Worm (Caenorhabditis elegans) whole organism, late embryonic: ENCODE data around the gene F59G1.4.

ENCODE experiments used
- C38D4.7 ChIP-seq: fragments of 200-800 bp; sonication (Bioruptor generic); optimal IDR thresholded peaks from 2 replicates; lab custom pipeline; 2018; ENCODE audit warnings: mild to moderate bottlenecking, missing genetic modification characterization, moderate library complexity, missing compliant biosample characterization
- T23F11.4 ChIP-seq: fragments of 200-800 bp; sonication (Bioruptor generic); optimal IDR thresholded peaks from 2 replicates; lab custom pipeline; 2018; ENCODE audit warnings: mild to moderate bottlenecking, missing genetic modification characterization, missing compliant biosample characterization
- Y22D7AL.16 ChIP-seq: sonication (generic microtip); optimal IDR thresholded peaks from 2 replicates; lab custom pipeline; 2016; ENCODE audit warnings: missing genetic modification characterization, missing compliant biosample characterization
- ama-1 ChIP-seq: fragments of 150-350 bp; optimal IDR thresholded peaks from 2 replicates; lab custom pipeline; 2014
- ceh-14 ChIP-seq: sonication (generic microtip); optimal IDR thresholded peaks from 2 replicates; lab custom pipeline; 2016; ENCODE audit warnings: missing genotype, missing genetic modification characterization, missing compliant biosample characterization
- ceh-18 ChIP-seq: sonication (generic microtip); optimal IDR thresholded peaks from 2 replicates; lab custom pipeline; 2016; ENCODE audit warnings: missing genetic modification characterization, missing compliant biosample characterization
- ceh-19 ChIP-seq: fragments of 200-800 bp; sonication (Bioruptor generic); optimal IDR thresholded peaks from 2 replicates; lab custom pipeline; 2018; ENCODE audit warnings: mild to moderate bottlenecking, missing genetic modification characterization, missing compliant biosample characterization
- ceh-2 ChIP-seq: sonication (generic microtip); optimal IDR thresholded peaks from 2 replicates; lab custom pipeline; 2016; ENCODE audit warnings: missing genotype, missing genetic modification characterization, missing compliant biosample characterization
- ceh-22 ChIP-seq: sonication (generic microtip); optimal IDR thresholded peaks from 2 replicates; lab custom pipeline; 2017; ENCODE audit warnings: missing biosample characterization, missing genetic modification characterization
- ceh-24 ChIP-seq: sonication (generic microtip); optimal IDR thresholded peaks from 2 replicates; lab custom pipeline; 2016; ENCODE audit warnings: mild to moderate bottlenecking, missing genetic modification characterization, missing compliant biosample characterization
- ceh-30 ChIP-seq: fragments of 150-350 bp; optimal IDR thresholded peaks from 2 replicates; lab custom pipeline; 2014; ENCODE audit warnings: missing biosample characterization, missing genetic modification characterization
- ceh-31 ChIP-seq: sonication (generic microtip); optimal IDR thresholded peaks from 2 replicates; lab custom pipeline; 2016; ENCODE audit warnings: missing genetic modification characterization, missing compliant biosample characterization
- ceh-34 ChIP-seq: sonication (generic microtip); optimal IDR thresholded peaks from 2 replicates; lab custom pipeline; 2016; ENCODE audit warnings: mild to moderate bottlenecking, missing genetic modification characterization, missing compliant biosample characterization
- ceh-45 ChIP-seq: fragments of 200-800 bp; sonication (Bioruptor generic); IDR thresholded peaks from 2 replicates; pipeline ENCODE4 v1.3.6; 2022; ENCODE audit warnings: missing genetic modification reagents, missing genetic modification characterization, missing compliant biosample characterization
- ceh-6 ChIP-seq: fragments of 200-800 bp; sonication (Bioruptor generic); optimal IDR thresholded peaks from 2 replicates; lab custom pipeline; 2018; ENCODE audit warnings: mild to moderate bottlenecking, missing genetic modification characterization, missing compliant biosample characterization
- fax-1 ChIP-seq: sonication (generic microtip); optimal IDR thresholded peaks from 2 replicates; lab custom pipeline; 2016; ENCODE audit warnings: missing genotype, missing genetic modification characterization, missing compliant biosample characterization
- fkh-6 ChIP-seq: sonication (generic microtip); optimal IDR thresholded peaks from 2 replicates; lab custom pipeline; 2016; ENCODE audit warnings: missing genetic modification characterization, missing compliant biosample characterization
- gmeb-2 ChIP-seq: sonication (generic microtip); optimal IDR thresholded peaks from 2 replicates; lab custom pipeline; 2016; ENCODE audit warnings: missing genetic modification characterization, inconsistent platforms, missing compliant biosample characterization
- hlh-15 ChIP-seq: sonication (generic microtip); optimal IDR thresholded peaks from 2 replicates; lab custom pipeline; 2016; ENCODE audit warnings: missing genetic modification characterization, missing compliant biosample characterization
- hlh-8 ChIP-seq: sonication (generic microtip); optimal IDR thresholded peaks from 2 replicates; lab custom pipeline; 2016; ENCODE audit warnings: missing genotype, missing genetic modification characterization, missing compliant biosample characterization
- madf-2 ChIP-seq: sonication (generic microtip); optimal IDR thresholded peaks from 2 replicates; lab custom pipeline; 2017; ENCODE audit warnings: missing genetic modification characterization, missing compliant biosample characterization
- mec-3 ChIP-seq: sonication (generic microtip); optimal IDR thresholded peaks from 2 replicates; lab custom pipeline; 2016; ENCODE audit warnings: borderline replicate concordance, missing genetic modification characterization, missing compliant biosample characterization
- nfya-1 ChIP-seq: sonication (generic microtip); optimal IDR thresholded peaks from 2 replicates; lab custom pipeline; 2017; ENCODE audit warnings: missing genetic modification characterization, mild to moderate bottlenecking, missing compliant biosample characterization, antibody characterized with exemption, moderate library complexity
- npax-4 ChIP-seq: sonication (generic microtip); optimal IDR thresholded peaks from 2 replicates; lab custom pipeline; 2016; ENCODE audit warnings: missing genetic modification characterization, missing compliant biosample characterization
- pha-2 ChIP-seq: sonication (generic microtip); optimal IDR thresholded peaks from 2 replicates; lab custom pipeline; 2017; ENCODE audit warnings: mild to moderate bottlenecking, missing genetic modification characterization, missing compliant biosample characterization
- ref-2 ChIP-seq: sonication (generic microtip); optimal IDR thresholded peaks from 2 replicates; lab custom pipeline; 2016; ENCODE audit warnings: missing genetic modification characterization, missing compliant biosample characterization
- sdc-2 ChIP-seq: sonication (generic microtip); optimal IDR thresholded peaks from 2 replicates; lab custom pipeline; 2016; ENCODE audit warnings: missing genotype, missing genetic modification characterization, missing compliant biosample characterization
- sox-4 ChIP-seq: sonication (generic microtip); optimal IDR thresholded peaks from 2 replicates; lab custom pipeline; 2017; ENCODE audit warnings: mild to moderate bottlenecking, missing genetic modification characterization, inconsistent platforms, missing compliant biosample characterization
- syd-9 ChIP-seq: sonication (generic microtip); optimal IDR thresholded peaks from 2 replicates; lab custom pipeline; 2016; ENCODE audit warnings: mild to moderate bottlenecking, missing genetic modification characterization, moderate library complexity, missing compliant biosample characterization
- tbx-2 ChIP-seq: sonication (generic microtip); optimal IDR thresholded peaks from 2 replicates; lab custom pipeline; 2016; ENCODE audit warnings: missing genetic modification characterization, missing compliant biosample characterization
- tbx-7 ChIP-seq: sonication (generic microtip); optimal IDR thresholded peaks from 2 replicates; lab custom pipeline; 2016; ENCODE audit warnings: missing genotype, missing genetic modification characterization, missing compliant biosample characterization
- unc-42 ChIP-seq: sonication (generic microtip); optimal IDR thresholded peaks from 2 replicates; lab custom pipeline; 2016; ENCODE audit warnings: missing genotype, missing genetic modification characterization, missing compliant biosample characterization
- unc-55 ChIP-seq: sonication (generic microtip); optimal IDR thresholded peaks from 2 replicates; lab custom pipeline; 2017; ENCODE audit warnings: missing biosample characterization, missing genetic modification reagents, missing genetic modification characterization
- unc-86 ChIP-seq: sonication (generic microtip); optimal IDR thresholded peaks from 2 replicates; lab custom pipeline; 2016; ENCODE audit warnings: missing genetic modification characterization, missing compliant biosample characterization
- zip-5 ChIP-seq: sonication (generic microtip); optimal IDR thresholded peaks from 2 replicates; lab custom pipeline; 2016; ENCODE audit warnings: missing genetic modification characterization, missing compliant biosample characterization
- ztf-16 ChIP-seq: sonication (generic microtip); optimal IDR thresholded peaks from 2 replicates; lab custom pipeline; 2017; ENCODE audit warnings: missing genetic modification characterization, missing compliant biosample characterization

Gene F59G1.4

DNA sequence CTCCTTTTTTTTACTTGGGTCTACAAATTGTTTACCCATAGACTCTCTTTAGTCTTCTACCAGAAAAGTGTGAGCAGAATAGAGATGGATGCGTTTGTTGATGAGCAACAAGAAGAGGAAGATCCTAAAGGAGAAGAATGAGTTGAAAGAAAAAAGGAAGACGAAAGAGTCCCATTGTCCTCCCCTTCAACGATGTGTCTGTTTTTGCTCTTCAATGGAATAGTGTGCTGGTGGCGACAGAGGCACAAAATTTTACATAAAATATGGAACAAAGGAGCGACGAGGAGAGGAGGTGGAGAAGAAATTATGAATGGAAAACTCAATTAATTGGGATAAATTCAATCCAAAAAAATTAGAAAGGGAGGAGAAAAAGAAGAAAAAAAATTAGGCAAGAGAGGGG, 35.3 kb upstream of the F59G1.4 start:
- TF ChIP-seq unc-42 (tag; lab: Kevin White, UChicago) = peak; percentile 5
- TF ChIP-seq madf-2 (tag; lab: Kevin White, UChicago) = no peak
- TF ChIP-seq ceh-31 (tag; lab: Kevin White, UChicago) = peak; percentile 41
- TF ChIP-seq, all 69 proteins: peak for 2

- TF ChIP-seq ceh-14 (no peak), zip-5 (tag; lab: Kevin White, UChicago) (no peak), tbx-2 (tag; lab: Kevin White, UChicago) (no peak), npax-4 (tag; lab: Kevin White, UChicago) (no peak), sox-4 (no peak), unc-86 (no peak), fax-1 (tag; lab: Kevin White, UChicago) (no peak), mec-3 (tag; lab: Kevin White, UChicago) (no peak), unc-55 (GFP tag; lab: Kevin White, UChicago) (no peak), hlh-8 (no peak), ceh-34 (tag; lab: Kevin White, UChicago) (no peak), ztf-16 (tag; lab: Kevin White, UChicago) (no peak), C38D4.7 (GFP tag; lab: Kevin White, UChicago) (no peak), ceh-2 (tag; lab: Kevin White, UChicago) (no peak), ceh-30 (tag; lab: Kevin White, UChicago) (no peak)
Measured at ce11 chrII:5863893-5864292, 32.1 kb upstream of the F59G1.4 start, which contains the start of gene tag-234. Gene tag-234, plus strand, starts transcription at chrII:5864193.

DNA sequence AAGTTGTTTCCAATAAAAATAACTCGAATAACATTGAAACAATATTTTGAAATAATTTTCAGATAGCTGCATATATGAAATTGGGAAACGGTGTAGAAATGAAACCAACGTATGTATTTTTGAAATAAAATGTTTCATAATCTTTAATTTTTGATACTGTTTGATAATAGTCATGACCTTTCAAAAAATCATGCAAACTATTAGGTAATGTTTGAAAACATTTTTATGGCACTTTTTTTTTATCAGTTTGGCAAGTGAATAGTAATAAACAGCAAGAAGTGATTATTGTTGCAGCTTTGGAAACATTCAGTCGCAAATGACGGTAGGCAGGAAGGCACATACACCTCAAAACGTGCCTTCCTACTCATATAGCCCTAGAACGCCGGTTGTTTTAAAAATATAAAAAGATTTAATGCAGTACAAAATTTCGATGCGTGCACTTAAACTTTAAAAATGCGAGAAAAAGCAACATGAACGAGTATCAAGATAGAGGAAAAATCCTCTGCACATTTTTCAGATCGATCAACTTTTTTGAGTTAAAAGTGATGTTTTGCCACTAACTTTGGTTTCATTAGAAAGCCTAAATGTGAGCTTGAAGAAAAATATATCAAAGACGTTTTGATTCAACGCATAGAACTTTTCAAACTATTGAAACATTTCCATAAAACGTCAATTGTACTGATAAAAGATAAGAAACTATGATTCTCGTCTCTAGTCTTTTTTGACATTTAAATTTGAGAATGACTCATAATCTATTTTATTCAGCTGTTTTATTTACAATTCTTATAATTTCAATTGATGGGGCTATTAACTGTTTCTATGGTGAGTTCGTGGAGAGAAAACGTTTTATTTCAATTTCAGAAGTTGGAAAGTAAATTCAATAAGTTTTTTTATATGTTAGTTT, 30.3 kb upstream of the F59G1.4 start, which contains the start of gene F55C12.19:
Gene F55C12.19, plus strand, starts transcription at position 735 of the 904 bp plus-strand sequence.
- TF ChIP-seq sdc-2 = no peak
- no peak for TF ChIP-seq ceh-2 (tag; lab: Kevin White, UChicago)
- TF ChIP-seq ama-1 (lab: Kevin White, UChicago) = no peak
- TF ChIP-seq ceh-45 (GFP tag; lab: Robert Waterston, UW) = no peak
- no peak for TF ChIP-seq ceh-24
- TF ChIP-seq tbx-7 (tag; lab: Kevin White, UChicago) = no peak
- TF ChIP-seq fax-1 (tag; lab: Kevin White, UChicago) = no peak
- TF ChIP-seq syd-9 (tag; lab: Kevin White, UChicago) = no peak
- no peak for TF ChIP-seq ceh-6 (GFP tag; lab: Kevin White, UChicago)
- TF ChIP-seq fkh-6 = no peak
- no peak for TF ChIP-seq ceh-19 (GFP tag; lab: Kevin White, UChicago)
- TF ChIP-seq npax-4 (tag; lab: Kevin White, UChicago) = no peak
- no peak for TF ChIP-seq ceh-22 (tag; lab: Kevin White, UChicago)
- no peak for TF ChIP-seq Y22D7AL.16
- no peak for TF ChIP-seq ref-2 (tag; lab: Kevin White, UChicago)
- no peak for TF ChIP-seq tbx-2 (tag; lab: Kevin White, UChicago)
- TF ChIP-seq madf-2 (tag; lab: Kevin White, UChicago) = no peak
- no peak for TF ChIP-seq hlh-15 (tag; lab: Kevin White, UChicago)
- TF ChIP-seq, all 69 proteins: peak for 0

DNA sequence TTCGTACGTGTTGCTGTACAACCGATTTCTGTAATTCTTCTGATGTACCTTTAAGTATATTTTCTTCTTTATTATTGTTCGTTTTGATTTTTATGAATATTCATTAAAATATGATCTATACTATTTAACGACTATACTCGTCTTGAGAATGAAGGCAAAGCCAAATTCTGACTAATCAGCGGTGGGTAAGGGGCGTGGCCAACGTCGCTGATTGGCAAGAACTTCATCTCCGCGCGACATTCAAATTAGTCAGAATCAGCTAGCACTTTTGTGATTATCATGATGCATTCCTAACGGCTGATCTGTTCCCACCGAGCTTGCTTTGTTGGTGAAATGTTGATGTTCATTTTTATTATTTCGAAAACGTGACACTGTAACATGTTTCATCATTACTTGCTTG, 29.1 kb upstream of the F59G1.4 start:
- TF ChIP-seq tbx-2 (tag; lab: Kevin White, UChicago) (no peak), pha-2 (tag; lab: Kevin White, UChicago) (no peak), gmeb-2 (tag; lab: Kevin White, UChicago) (no peak), ceh-6 (GFP tag; lab: Kevin White, UChicago) (no peak), ceh-18 (tag; lab: Kevin White, UChicago) (no peak), nfya-1 (tag; lab: Kevin White, UChicago) (peak; percentile 75), T23F11.4 (no peak), ceh-24 (no peak)
